Fruit fly (Drosophila melanogaster): ENCODE results near the gene Arp3.

dm6 chr3L:8157079-8157478, 41.4 kb upstream of the Arp3 start:
- TF ChIP-seq CG16779 (tag; optimal IDR thresholded peaks at IDR 0.05) (no peak), Met (GFP tag; optimal IDR thresholded peaks at IDR 0.05) (peak; percentile 66), CG11902 (GFP tag; optimal IDR thresholded peaks at IDR 0.05) (peak; percentile 41), Lpt (GFP tag; optimal IDR thresholded peaks at IDR 0.05) (no peak), CG6276 (GFP tag; optimal IDR thresholded peaks at IDR 0.05) (no peak), lz (GFP tag; optimal IDR thresholded peaks at IDR 0.05) (peak; percentile 59)

Data from whole organism, prepupa.